Worm (Caenorhabditis elegans): ENCODE data around the gene fipr-1.

Gene fipr-1

ce11 chrV:12331820-12332219 lies 29.7 kb downstream of the fipr-1 start (continued):
- no peak for TF ChIP-seq let-607 (tag; optimal IDR thresholded peaks at IDR 0.05)
- no peak for TF ChIP-seq ceh-100 (GFP tag; IDR thresholded peaks at IDR 0.05)
- TF ChIP-seq F22D6.2 (tag; optimal IDR thresholded peaks at IDR 0.05), result no peak
- no peak for TF ChIP-seq F10E7.11 (tag; optimal IDR thresholded peaks at IDR 0.05)
- TF ChIP-seq atf-7 (tag; optimal IDR thresholded peaks at IDR 0.05), result no peak
- 0 out of 2 replicates have a peak, but pooled peaks have one; percentile 65 for TF ChIP-seq ztf-28 (GFP tag; IDR thresholded peaks at IDR 0.05)
- peak; percentile 21 for TF ChIP-seq ceh-27 (GFP tag; optimal IDR thresholded peaks at IDR 0.05)
- TF ChIP-seq xnd-1 (tag; optimal IDR thresholded peaks at IDR 0.05), result no peak
- TF ChIP-seq ztf-18 (tag; optimal IDR thresholded peaks at IDR 0.05), result peak; percentile 76
- TF ChIP-seq ztf-26 (tag; optimal IDR thresholded peaks at IDR 0.05), result peak; percentile 49
- TF ChIP-seq ztf-3 (GFP tag; optimal IDR thresholded peaks at IDR 0.05), result no peak
- TF ChIP-seq D2030.7 (GFP tag; IDR thresholded peaks at IDR 0.05), result peak; percentile 51; the same call in 1 of the 2 replicates
- no peak for TF ChIP-seq lir-1 (GFP tag; conservative IDR thresholded peaks at IDR 0.05)
- TF ChIP-seq cebp-1 (GFP tag; IDR thresholded peaks at IDR 0.05), result no peak
- TF ChIP-seq cebp-1 (tag; optimal IDR thresholded peaks at IDR 0.05), result no peak
- no peak for TF ChIP-seq efl-1 (GFP tag; optimal IDR thresholded peaks at IDR 0.05)
- TF ChIP-seq nhr-80 (tag; optimal IDR thresholded peaks at IDR 0.05), result no peak
- TF ChIP-seq bed-1 (GFP tag; IDR thresholded peaks at IDR 0.05), result no peak
- no peak for TF ChIP-seq B0019.2 (GFP tag; conservative IDR thresholded peaks at IDR 0.05)
- peak; percentile 93 for TF ChIP-seq tbp1 (GFP tag; optimal IDR thresholded peaks at IDR 0.05)
- TF ChIP-seq ekl-4 (GFP tag; IDR thresholded peaks at IDR 0.05), result no peak
- no peak for TF ChIP-seq aptf-3 (GFP tag; IDR thresholded peaks at IDR 0.05)
- TF ChIP-seq snpc-1.1 (tag; optimal IDR thresholded peaks at IDR 0.05; ENCODE audit: insufficient read depth), result peak; percentile 26
- no peak for TF ChIP-seq rcor-1 (GFP tag; IDR thresholded peaks at IDR 0.05)
- no peak for TF ChIP-seq ztf-22 (GFP tag; optimal IDR thresholded peaks at IDR 0.05)
- TF ChIP-seq egl-18 (GFP tag; IDR thresholded peaks at IDR 0.05), result no peak
- no peak for TF ChIP-seq ceh-40 (GFP tag; IDR thresholded peaks at IDR 0.05)
- TF ChIP-seq F37B4.10 (GFP tag; IDR thresholded peaks at IDR 0.05), result no peak
- TF ChIP-seq B0336.3 (GFP tag; IDR thresholded peaks at IDR 0.05), result no peak
- no peak for TF ChIP-seq lag-1 (GFP tag; IDR thresholded peaks at IDR 0.05)
- no peak for TF ChIP-seq egl-44 (GFP tag; IDR thresholded peaks at IDR 0.05)
- TF ChIP-seq rpc-1 (optimal IDR thresholded peaks at IDR 0.05), result peak; percentile 68
- peak; percentile 83 for TF ChIP-seq rpc-1 (tag; optimal IDR thresholded peaks at IDR 0.05)
- TF ChIP-seq Y67H2A.10 (GFP tag; conservative IDR thresholded peaks at IDR 0.05), result no peak
- no peak for TF ChIP-seq somi-1 (GFP tag; optimal IDR thresholded peaks at IDR 0.05)
- TF ChIP-seq snpc-4 (GFP tag; optimal IDR thresholded peaks at IDR 0.05), result peak; percentile 24
- peak in 1 of 4 experiments; percentile 4 for TF ChIP-seq snpc-4 (tag; optimal IDR thresholded peaks at IDR 0.05)
- peak; percentile 57 for TF ChIP-seq die-1 (tag; optimal IDR thresholded peaks at IDR 0.05)
- no peak for TF ChIP-seq gei-17 (GFP tag; optimal IDR thresholded peaks at IDR 0.05)
- no peak for TF ChIP-seq F39B2.1 (GFP tag; IDR thresholded peaks at IDR 0.05)
- TF ChIP-seq Y79H2A.3 (GFP tag; conservative IDR thresholded peaks at IDR 0.05), result no peak
- TF ChIP-seq lin-40 (tag; optimal IDR thresholded peaks at IDR 0.05), result no peak
- TF ChIP-seq zfh-2 (GFP tag; conservative IDR thresholded peaks at IDR 0.05), result no peak
- no peak for TF ChIP-seq hmg-20 (GFP tag; IDR thresholded peaks at IDR 0.05)
- no peak for TF ChIP-seq pha-4 (tag; optimal IDR thresholded peaks at IDR 0.05)
- no peak for TF ChIP-seq let-526 (GFP tag; IDR thresholded peaks at IDR 0.05)
- TF ChIP-seq Y95B8A.8 (GFP tag; IDR thresholded peaks at IDR 0.05), result no peak
- TF ChIP-seq nfya-2 (GFP tag; IDR thresholded peaks at IDR 0.05), result no peak
- no peak for TF ChIP-seq tlf-1 (GFP tag; optimal IDR thresholded peaks at IDR 0.05)
- no peak for TF ChIP-seq ccch-3 (GFP tag; optimal IDR thresholded peaks at IDR 0.05)
- TF ChIP-seq zim-3 (tag; optimal IDR thresholded peaks at IDR 0.05), result no peak

All from whole organism, young adult.